Worm (Caenorhabditis elegans) whole organism, L4 larva: ENCODE results near the gene F56H11.2.

Experiments used
- F26F4.8 ChIP-seq: fragments of 200-800 bp; sonication (Bioruptor generic); conservative IDR thresholded peaks from 2 replicates; pipeline ENCODE4 v1.3.6; 2022; ENCODE audit warnings: missing genetic modification characterization, missing compliant biosample characterization
- F44E2.7 ChIP-seq: fragments of 200-800 bp; sonication (Bioruptor generic); IDR thresholded peaks from 2 replicates; pipeline ENCODE4 v2.1.2; 2022; ENCODE audit warnings: missing genetic modification characterization, missing compliant biosample characterization
- R02D3.7 ChIP-seq: fragments of 150-350 bp; sonication (generic microtip); optimal IDR thresholded peaks from 3 replicates; lab custom pipeline; 2014; ENCODE audit warnings: missing biosample characterization, missing genetic modification characterization
- T26A8.4 ChIP-seq: fragments of 200-800 bp; sonication (Bioruptor generic); IDR thresholded peaks from 2 replicates; pipeline ENCODE4 v1.3.6; 2022; ENCODE audit warnings: missing genetic modification characterization, missing compliant biosample characterization
- Y105C5A.15 ChIP-seq: fragments of 200-800 bp; sonication (Bioruptor generic); IDR thresholded peaks from 2 replicates; pipeline ENCODE4 v1.3.6; 2022; ENCODE audit warnings: missing genetic modification characterization, missing compliant biosample characterization
- Y48G9A.11 ChIP-seq: fragments of 200-800 bp; sonication (Bioruptor generic); IDR thresholded peaks from 2 replicates; pipeline ENCODE4 v1.3.6; 2022; ENCODE audit warnings: missing genetic modification reagents, missing genetic modification characterization, missing compliant biosample characterization
- ZK546.5 ChIP-seq, 2 experiments: sonication (generic microtip); optimal IDR thresholded peaks; 2 replicates each; lab custom pipeline; 2017; ENCODE audit warnings: missing biosample characterization in 2 of 2, missing genetic modification characterization in 2 of 2
- aha-1 ChIP-seq: fragments of 150-350 bp; peaks from one replicate; lab custom pipeline; 2014; ENCODE audit warnings: missing biosample characterization, missing genetic modification characterization
- aly-2 ChIP-seq: sonication (generic microtip); optimal IDR thresholded peaks from 2 replicates; lab custom pipeline; 2018; ENCODE audit warnings: missing biosample characterization, missing genetic modification characterization
- ama-1 ChIP-seq: fragments of 150-350 bp; optimal IDR thresholded peaks from 2 replicates; lab custom pipeline; 2014; ENCODE audit warnings: inconsistent platforms, mixed read lengths
- ceh-32 ChIP-seq: sonication (generic microtip); optimal IDR thresholded peaks from 2 replicates; lab custom pipeline; 2016; ENCODE audit warnings: mild to moderate bottlenecking, missing genetic modification characterization, missing compliant biosample characterization; ENCODE audit not compliant: poor library complexity
- ceh-82 ChIP-seq: sonication (generic microtip); optimal IDR thresholded peaks from 2 replicates; lab custom pipeline; 2017; ENCODE audit warnings: missing biosample characterization, missing genetic modification characterization
- ces-1 ChIP-seq: fragments of 150-350 bp; sonication (generic microtip); optimal IDR thresholded peaks from 4 replicates; lab custom pipeline; 2014; ENCODE audit warnings: missing biosample characterization, missing genetic modification reagents, missing genetic modification characterization
- ctbp-1 ChIP-seq: fragments of 200-800 bp; sonication (Bioruptor generic); IDR thresholded peaks from 2 replicates; pipeline ENCODE4 v1.3.6; 2022; ENCODE audit warnings: missing genetic modification reagents, missing genetic modification characterization, missing compliant biosample characterization
- daf-8 ChIP-seq: fragments of 200-800 bp; sonication (Bioruptor generic); IDR thresholded peaks from 2 replicates; pipeline ENCODE4 v1.3.6; 2022; ENCODE audit warnings: missing genetic modification characterization, missing compliant biosample characterization
- dmd-6 ChIP-seq: fragments of 200-800 bp; sonication (Bioruptor generic); IDR thresholded peaks from 2 replicates; pipeline ENCODE4 v1.3.6; 2022; ENCODE audit warnings: missing genetic modification reagents, missing genetic modification characterization, missing compliant biosample characterization
- dmd-8 ChIP-seq: fragments of 200-800 bp; sonication (Bioruptor generic); IDR thresholded peaks from 2 replicates; pipeline ENCODE4 v1.3.6; 2022; ENCODE audit warnings: missing genetic modification characterization, missing compliant biosample characterization
- dmd-9 ChIP-seq: fragments of 200-800 bp; sonication (Bioruptor generic); IDR thresholded peaks from 2 replicates; pipeline ENCODE4 v1.3.6; 2022; ENCODE audit warnings: missing genetic modification reagents, missing genetic modification characterization, missing compliant biosample characterization
- egl-43 ChIP-seq: fragments of 200-800 bp; sonication (Bioruptor generic); IDR thresholded peaks from 2 replicates; pipeline ENCODE4 v1.3.6; 2022; ENCODE audit warnings: missing genetic modification reagents, missing genetic modification characterization, missing compliant biosample characterization
- hlh-11 ChIP-seq: fragments of 200-800 bp; sonication (Bioruptor generic); optimal IDR thresholded peaks from 2 replicates; lab custom pipeline; 2018; ENCODE audit warnings: mild to moderate bottlenecking, missing genetic modification characterization, missing compliant biosample characterization
- hmg-1.1 ChIP-seq: fragments of 200-800 bp; sonication (Bioruptor generic); IDR thresholded peaks from 2 replicates; pipeline ENCODE4 v1.3.6; 2022; ENCODE audit warnings: missing genetic modification reagents, missing genetic modification characterization, missing compliant biosample characterization
- lim-7 ChIP-seq: fragments of 200-800 bp; sonication (Bioruptor generic); IDR thresholded peaks from 2 replicates; pipeline ENCODE4 v1.3.6; 2022; ENCODE audit warnings: missing genetic modification characterization, missing compliant biosample characterization
- lir-3 ChIP-seq: sonication (generic microtip); optimal IDR thresholded peaks from 2 replicates; lab custom pipeline; 2016; ENCODE audit warnings: mild to moderate bottlenecking, missing genetic modification characterization, missing compliant biosample characterization
- madf-5 ChIP-seq, 2 experiments: fragments of 200-800 bp; sonication (Bioruptor generic); IDR thresholded peaks; 2 replicates each; pipeline ENCODE4 v1.3.6; 2022; ENCODE audit warnings: missing compliant biosample characterization in 2 of 2, missing genetic modification characterization in 2 of 2
- madf-9 ChIP-seq: fragments of 200-800 bp; sonication (Bioruptor generic); conservative IDR thresholded peaks from 2 replicates; pipeline ENCODE4 v1.3.6; 2022; ENCODE audit warnings: missing genetic modification reagents, missing genetic modification characterization, missing compliant biosample characterization
- mdt-29 ChIP-seq: fragments of 200-800 bp; sonication (Bioruptor generic); IDR thresholded peaks from 2 replicates; pipeline ENCODE4 v1.3.6; 2022; ENCODE audit warnings: missing genetic modification reagents, missing genetic modification characterization, missing compliant biosample characterization
- mep-1 ChIP-seq: fragments of 150-350 bp; sonication (generic microtip); optimal IDR thresholded peaks from 3 replicates; lab custom pipeline; 2014; ENCODE audit warnings: missing biosample characterization, missing genetic modification characterization
- mes-2 ChIP-seq: sonication (generic microtip); optimal IDR thresholded peaks from 2 replicates; lab custom pipeline; 2016; ENCODE audit warnings: missing genotype, mild to moderate bottlenecking, missing genetic modification characterization, missing compliant biosample characterization; ENCODE audit not compliant: poor library complexity, severe bottlenecking
- mxl-3 ChIP-seq: fragments of 200-800 bp; sonication (Bioruptor generic); optimal IDR thresholded peaks from 2 replicates; lab custom pipeline; 2018; ENCODE audit warnings: mild to moderate bottlenecking, missing genetic modification characterization, missing compliant biosample characterization
- nhr-10 ChIP-seq: fragments of 150-350 bp; optimal IDR thresholded peaks from 2 replicates; lab custom pipeline; 2014; ENCODE audit warnings: missing biosample characterization, missing genetic modification characterization
- nhr-102 ChIP-seq: sonication (generic microtip); optimal IDR thresholded peaks from 2 replicates; lab custom pipeline; 2016; ENCODE audit warnings: mild to moderate bottlenecking, missing genetic modification characterization, moderate library complexity, missing compliant biosample characterization
- nhr-237 ChIP-seq: sonication (generic microtip); optimal IDR thresholded peaks from 2 replicates; lab custom pipeline; 2017; ENCODE audit warnings: missing biosample characterization, missing genetic modification characterization
- nhr-25 ChIP-seq: sonication (generic microtip); optimal IDR thresholded peaks from 2 replicates; lab custom pipeline; 2017; ENCODE audit warnings: missing genetic modification characterization, mild to moderate bottlenecking, missing compliant biosample characterization, antibody characterized with exemption, moderate library complexity, borderline replicate concordance; ENCODE audit not compliant: insufficient read depth
- nhr-48 ChIP-seq: sonication (generic microtip); optimal IDR thresholded peaks from 2 replicates; lab custom pipeline; 2016; ENCODE audit warnings: mild to moderate bottlenecking, missing genetic modification characterization, missing compliant biosample characterization
- nhr-76 ChIP-seq: fragments of 150-350 bp; optimal IDR thresholded peaks from 2 replicates; lab custom pipeline; 2014; ENCODE audit warnings: missing biosample characterization, missing genetic modification characterization
- pqm-1 ChIP-seq: sonication (generic microtip); optimal IDR thresholded peaks from 2 replicates; lab custom pipeline; 2017; ENCODE audit warnings: missing biosample characterization, missing genetic modification characterization
- set-16 ChIP-seq: fragments of 200-800 bp; sonication (Bioruptor generic); IDR thresholded peaks from 2 replicates; pipeline ENCODE4 v1.3.6; 2022; ENCODE audit warnings: missing genetic modification reagents, missing genetic modification characterization, missing compliant biosample characterization
- skn-1 ChIP-seq: fragments of 150-350 bp; optimal IDR thresholded peaks from 2 replicates; lab custom pipeline; 2014; ENCODE audit warnings: missing biosample characterization, missing genetic modification characterization
- spr-1 ChIP-seq: sonication (generic microtip); optimal IDR thresholded peaks from 2 replicates; lab custom pipeline; 2016; ENCODE audit warnings: mild to moderate bottlenecking, missing genetic modification characterization, missing compliant biosample characterization
- tra-1 ChIP-seq: fragments of 200-800 bp; sonication (Bioruptor generic); IDR thresholded peaks from 2 replicates; pipeline ENCODE4 v1.3.6; 2022; ENCODE audit warnings: missing genetic modification reagents, missing genetic modification characterization, missing compliant biosample characterization
- zfp-2 ChIP-seq: sonication (generic microtip); optimal IDR thresholded peaks from 2 replicates; lab custom pipeline; 2016; ENCODE audit warnings: mild to moderate bottlenecking, missing genetic modification characterization, missing compliant biosample characterization
- zip-11 ChIP-seq: fragments of 200-800 bp; sonication (Bioruptor generic); IDR thresholded peaks from 2 replicates; pipeline ENCODE4 v1.3.6; 2022; ENCODE audit warnings: missing genetic modification characterization, missing compliant biosample characterization
- zip-2 ChIP-seq: fragments of 150-350 bp; optimal IDR thresholded peaks from 2 replicates; lab custom pipeline; 2014; ENCODE audit warnings: missing biosample characterization, missing genetic modification characterization

F56H11.2 gene

DNA sequence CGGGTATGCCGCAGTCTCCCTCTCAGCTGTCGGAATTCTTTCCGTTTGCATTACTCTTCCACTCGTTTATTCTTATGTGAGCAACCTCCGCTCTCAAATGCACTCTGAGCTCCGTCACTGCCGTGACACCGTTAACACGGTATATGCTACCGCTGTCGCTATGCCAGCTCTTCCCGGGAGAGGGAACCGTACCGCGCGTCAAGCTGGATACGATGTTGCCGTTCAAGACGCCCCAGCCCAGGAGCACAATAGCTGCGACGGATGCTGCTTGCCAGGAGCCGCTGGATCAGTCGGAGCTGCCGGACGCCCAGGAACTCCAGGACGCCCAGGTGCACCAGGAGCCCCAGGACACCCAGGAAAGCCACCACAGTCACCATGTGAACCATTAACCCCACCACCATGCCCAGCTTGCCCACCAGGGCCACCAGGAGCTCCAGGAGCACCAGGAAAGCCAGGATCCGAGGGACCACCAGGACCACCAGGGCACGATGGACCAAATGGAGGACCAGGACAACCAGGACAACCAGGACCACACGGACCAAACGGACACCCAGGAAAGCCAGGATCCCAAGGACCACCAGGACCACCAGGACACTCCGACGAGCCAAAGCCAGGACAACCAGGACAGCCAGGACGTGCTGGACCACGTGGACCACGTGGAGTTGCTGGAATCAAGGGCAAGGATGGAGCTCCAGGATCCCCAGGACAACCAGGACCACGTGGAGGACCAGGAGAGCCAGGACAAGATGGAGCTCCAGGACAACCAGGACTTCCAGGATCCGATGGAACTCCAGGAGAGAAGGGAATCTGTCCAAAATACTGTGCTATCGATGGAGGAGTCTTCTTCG is 30.8 kb upstream of the F56H11.2 start:
- no peak for TF ChIP-seq nhr-76
- no peak for TF ChIP-seq hlh-11 (tag; lab: Kevin White, UChicago)
- TF ChIP-seq ZK546.5 (tag; optimal IDR thresholded peaks at IDR 0.05; lab: Kevin White, UChicago), result no peak
- no peak for TF ChIP-seq dmd-9
- TF ChIP-seq set-16, result peak; percentile 97
- no peak for TF ChIP-seq zfp-2
- no peak for TF ChIP-seq mep-1 (tag; lab: Kevin White, UChicago)
- TF ChIP-seq ctbp-1 (GFP tag; lab: Robert Waterston, UW), result 0 out of 2 replicates have a peak, but pooled peaks have one; percentile 38
- TF ChIP-seq lim-7 (GFP tag; lab: Robert Waterston, UW), result no peak
- no peak for TF ChIP-seq tra-1 (GFP tag; lab: Robert Waterston, UW)
- no peak for TF ChIP-seq nhr-102 (tag; lab: Kevin White, UChicago)
- TF ChIP-seq hmg-1.1 (GFP tag; lab: Robert Waterston, UW), result 0 out of 2 replicates have a peak, but pooled peaks have one; percentile 27
- TF ChIP-seq mxl-3 (GFP tag; lab: Kevin White, UChicago), result peak; percentile 77
- 0 out of 4 replicates have a peak, but pooled peaks of 1 of the 2 experiments have one; percentile 32 for TF ChIP-seq madf-5 (GFP tag; IDR thresholded peaks at IDR 0.05; lab: Robert Waterston, UW)
- peak; percentile 36; the same call in 1 of the 2 replicates for TF ChIP-seq T26A8.4 (GFP tag; lab: Robert Waterston, UW)
- no peak for TF ChIP-seq zip-11 (GFP tag; lab: Robert Waterston, UW)
- TF ChIP-seq madf-9 (GFP tag; lab: Robert Waterston, UW), result peak; percentile 30; the same call in 1 of the 2 replicates
- TF ChIP-seq nhr-25 (tag; lab: Kevin White, UChicago), result no peak
- no peak for TF ChIP-seq dmd-8 (GFP tag; lab: Robert Waterston, UW)
- no peak for TF ChIP-seq ceh-82 (tag; lab: Kevin White, UChicago)
- TF ChIP-seq zip-2 (tag; lab: Kevin White, UChicago), result no peak
- TF ChIP-seq R02D3.7 (tag; lab: Kevin White, UChicago), result no peak
- no peak for TF ChIP-seq mes-2 (tag; lab: Kevin White, UChicago)
- TF ChIP-seq lir-3 (tag; lab: Kevin White, UChicago), result no peak
- no peak for TF ChIP-seq Y105C5A.15
- TF ChIP-seq skn-1 (tag; lab: Kevin White, UChicago), result no peak
- TF ChIP-seq nhr-48, result peak; percentile 37
- TF ChIP-seq ceh-32 (tag; lab: Kevin White, UChicago), result no peak
- TF ChIP-seq nhr-10 (tag; lab: Kevin White, UChicago), result no peak
- TF ChIP-seq dmd-6 (GFP tag; lab: Robert Waterston, UW), result no peak
- TF ChIP-seq spr-1 (tag; lab: Kevin White, UChicago), result peak; percentile 7
- TF ChIP-seq F26F4.8 (GFP tag; lab: Robert Waterston, UW), result no peak
- no peak for TF ChIP-seq mdt-29 (GFP tag; lab: Robert Waterston, UW)
- TF ChIP-seq aly-2 (tag; lab: Kevin White, UChicago), result no peak
- no peak for TF ChIP-seq ama-1 (lab: Kevin White, UChicago)
- TF ChIP-seq Y48G9A.11 (GFP tag; lab: Robert Waterston, UW), result no peak
- TF ChIP-seq ces-1, result no peak
- TF ChIP-seq daf-8 (GFP tag; lab: Robert Waterston, UW), result no peak
- no peak for TF ChIP-seq pqm-1 (tag; lab: Kevin White, UChicago)
- TF ChIP-seq nhr-237, result no peak
- 0 out of 2 replicates have a peak, but pooled peaks have one; percentile 14 for TF ChIP-seq egl-43 (GFP tag; lab: Robert Waterston, UW)
- no peak for TF ChIP-seq aha-1
- no peak for TF ChIP-seq F44E2.7 (GFP tag; lab: Robert Waterston, UW)
